Fruit fly (Drosophila melanogaster) whole organism, embryonic: ENCODE results near the gene Tbcd.

Experiments used
- Abd-B ChIP-seq: fragments of 200-800 bp; sonication (Bioruptor generic); optimal IDR thresholded peaks from 2 replicates; lab custom pipeline; 2018; ENCODE audit warnings: missing biosample characterization, mild to moderate bottlenecking, missing genetic modification characterization, moderate library complexity
- Aef1 ChIP-seq: fragments of 200-800 bp; sonication (Bioruptor generic); IDR thresholded peaks from 3 replicates; pipeline ENCODE4 v1.3.6; 2022; ENCODE audit warnings: missing biosample characterization, missing genetic modification characterization
- Atf3 ChIP-seq: fragments of 200-800 bp; sonication (Bioruptor generic); optimal IDR thresholded peaks from 3 replicates; lab custom pipeline; 2016; ENCODE audit warnings: missing biosample characterization, missing genetic modification characterization
- Bteb2 ChIP-seq: fragments of 200-800 bp; sonication (Bioruptor generic); optimal IDR thresholded peaks from 2 replicates; lab custom pipeline; 2016; ENCODE audit warnings: missing biosample characterization, missing genetic modification characterization
- CG10147 ChIP-seq: fragments of 200-800 bp; sonication (Bioruptor generic); optimal IDR thresholded peaks from 2 replicates; lab custom pipeline; 2019; ENCODE audit warnings: missing biosample characterization, mild to moderate bottlenecking, missing genetic modification characterization, moderate library complexity
- CG10431 ChIP-seq: fragments of 200-800 bp; sonication (Bioruptor generic); optimal IDR thresholded peaks from 3 replicates; lab custom pipeline; 2018; ENCODE audit warnings: missing biosample characterization, mild to moderate bottlenecking, missing genetic modification characterization
- CG12236 ChIP-seq: fragments of 200-800 bp; sonication (Bioruptor generic); optimal IDR thresholded peaks from 2 replicates; lab custom pipeline; 2016; ENCODE audit warnings: missing biosample characterization, missing genetic modification characterization
- CG12744 ChIP-seq: fragments of 200-800 bp; sonication (Bioruptor generic); optimal IDR thresholded peaks from 2 replicates; lab custom pipeline; 2016; ENCODE audit warnings: missing biosample characterization, missing genetic modification characterization
- CG14965 ChIP-seq: fragments of 200-800 bp; sonication (Bioruptor generic); optimal IDR thresholded peaks from 2 replicates; lab custom pipeline; 2016; ENCODE audit warnings: missing biosample characterization, missing genetic modification characterization, borderline replicate concordance
- CG1603 ChIP-seq: fragments of 200-800 bp; sonication (Bioruptor generic); optimal IDR thresholded peaks from 2 replicates; lab custom pipeline; 2019; ENCODE audit warnings: missing biosample characterization, mild to moderate bottlenecking, missing genetic modification characterization, moderate library complexity
- CG17568 ChIP-seq: fragments of 200-800 bp; sonication (Bioruptor generic); optimal IDR thresholded peaks from 2 replicates; lab custom pipeline; 2018; ENCODE audit warnings: missing biosample characterization, mild to moderate bottlenecking, missing genetic modification characterization, moderate library complexity
- CG18011 ChIP-seq: fragments of 200-800 bp; sonication (Bioruptor generic); optimal IDR thresholded peaks from 2 replicates; lab custom pipeline; 2017; ENCODE audit warnings: missing biosample characterization, missing genetic modification characterization, mild to moderate bottlenecking, moderate library complexity, missing genotype
- CG2678 ChIP-seq: fragments of 200-800 bp; sonication (Bioruptor generic); optimal IDR thresholded peaks from 3 replicates; lab custom pipeline; 2019; ENCODE audit warnings: missing biosample characterization, mild to moderate bottlenecking, missing genetic modification characterization, moderate library complexity
- CG3726 ChIP-seq: fragments of 200-800 bp; sonication (Bioruptor generic); IDR thresholded peaks from 3 replicates; pipeline ENCODE4, ENCODE4 v1.3.6; 2022; ENCODE audit warnings: missing biosample characterization, missing genetic modification characterization
- CG4360 ChIP-seq: fragments of 200-800 bp; sonication (Bioruptor generic); IDR thresholded peaks from 2 replicates; pipeline ENCODE4 v1.3.6; 2022; ENCODE audit warnings: missing biosample characterization, missing genetic modification characterization
- CG6813 ChIP-seq: fragments of 200-800 bp; sonication (Bioruptor generic); optimal IDR thresholded peaks from 2 replicates; lab custom pipeline; 2017; ENCODE audit warnings: missing biosample characterization, missing genetic modification characterization, mild to moderate bottlenecking, moderate library complexity, missing genetic modification reagents
- CG6854 ChIP-seq: fragments of 200-800 bp; sonication (Bioruptor generic); optimal IDR thresholded peaks from 3 replicates; lab custom pipeline; 2017; ENCODE audit warnings: missing biosample characterization, mild to moderate bottlenecking, missing genetic modification characterization
- CG7839 ChIP-seq: fragments of 200-800 bp; sonication (Bioruptor generic); optimal IDR thresholded peaks from 3 replicates; lab custom pipeline; 2018; ENCODE audit warnings: missing biosample characterization, mild to moderate bottlenecking, missing genetic modification characterization, moderate library complexity
- CG9609 ChIP-seq: fragments of 200-800 bp; sonication (Bioruptor generic); optimal IDR thresholded peaks from 3 replicates; lab custom pipeline; 2016; ENCODE audit warnings: missing biosample characterization, missing genetic modification characterization
- CTCF ChIP-seq: fragments of 200-800 bp; sonication (Bioruptor generic); optimal IDR thresholded peaks from 2 replicates; lab custom pipeline; 2017; ENCODE audit warnings: missing biosample characterization, mild to moderate bottlenecking, missing genetic modification characterization, moderate library complexity
- Camta ChIP-seq: fragments of 200-800 bp; sonication (Bioruptor generic); optimal IDR thresholded peaks from 2 replicates; lab custom pipeline; 2016; ENCODE audit warnings: missing biosample characterization, missing genetic modification characterization
- E2f1 ChIP-seq: fragments of 200-800 bp; sonication (Bioruptor generic); IDR thresholded peaks from 2 replicates; pipeline ENCODE4 v1.3.6; 2022; ENCODE audit warnings: missing biosample characterization, missing genetic modification characterization
- Hey ChIP-seq: fragments of 200-800 bp; sonication (Bioruptor generic); optimal IDR thresholded peaks from 3 replicates; lab custom pipeline; 2018; ENCODE audit warnings: missing biosample characterization, mild to moderate bottlenecking, missing genetic modification characterization
- NC2α ChIP-seq: fragments of 200-800 bp; sonication (Bioruptor generic); optimal IDR thresholded peaks from 2 replicates; lab custom pipeline; 2016; ENCODE audit warnings: missing biosample characterization, missing genetic modification characterization
- Nf-YA ChIP-seq: fragments of 200-800 bp; sonication (Bioruptor generic); IDR thresholded peaks from 2 replicates; pipeline ENCODE4 v1.3.6; 2022; ENCODE audit warnings: missing biosample characterization, missing genetic modification characterization
- NfI ChIP-seq: fragments of 200-800 bp; sonication (Bioruptor generic); optimal IDR thresholded peaks from 3 replicates; lab custom pipeline; 2018; ENCODE audit warnings: missing biosample characterization, mild to moderate bottlenecking, missing genetic modification characterization, moderate library complexity
- Stat92E ChIP-seq, 3 experiments: fragments of >200 bp in 2 of 3; fragments of 200-800 bp in 1 of 3; sonication (Bioruptor generic) in 1 of 3; optimal IDR thresholded peaks; 2 replicates each; lab custom pipeline; 2017 to 2019; ENCODE audit warnings: missing biosample characterization in 3 of 3, missing genetic modification characterization in 3 of 3, mild to moderate bottlenecking in 1 of 3, moderate library complexity in 1 of 3
- Tbp ChIP-seq: fragments of >200 bp; optimal IDR thresholded peaks from 2 replicates; lab custom pipeline; 2018; ENCODE audit warnings: missing biosample characterization, missing genetic modification characterization
- Xrp1 ChIP-seq: fragments of 200-800 bp; sonication (Bioruptor generic); IDR thresholded peaks from 2 replicates; pipeline ENCODE4 v1.3.6; 2022; ENCODE audit warnings: missing biosample characterization, missing genetic modification characterization
- ac ChIP-seq: fragments of 200-800 bp; sonication (Bioruptor generic); optimal IDR thresholded peaks from 3 replicates; lab custom pipeline; 2017; ENCODE audit warnings: missing biosample characterization, mild to moderate bottlenecking, missing genetic modification characterization
- ara ChIP-seq: fragments of 200-800 bp; sonication (Bioruptor generic); IDR thresholded peaks from 2 replicates; pipeline ENCODE4 v1.3.6; 2022; ENCODE audit warnings: missing biosample characterization, missing genetic modification characterization
- az2 ChIP-seq: fragments of 200-800 bp; sonication (Bioruptor generic); optimal IDR thresholded peaks from 3 replicates; lab custom pipeline; 2016; ENCODE audit warnings: missing biosample characterization, missing genetic modification characterization
- btn ChIP-seq: fragments of 200-800 bp; sonication (Bioruptor generic); optimal IDR thresholded peaks from 2 replicates; lab custom pipeline; 2016; ENCODE audit warnings: missing biosample characterization, missing genetic modification characterization
- cg ChIP-seq: fragments of 200-800 bp; sonication (Bioruptor generic); optimal IDR thresholded peaks from 3 replicates; lab custom pipeline; 2019; ENCODE audit warnings: missing biosample characterization, mild to moderate bottlenecking, missing genetic modification characterization, moderate library complexity
- ci ChIP-seq: fragments of 200-800 bp; sonication (Bioruptor generic); IDR thresholded peaks from 3 replicates; pipeline ENCODE4 v1.3.6; 2022; ENCODE audit warnings: missing biosample characterization, missing genetic modification characterization
- crol ChIP-seq: fragments of 200-800 bp; sonication (Bioruptor generic); IDR thresholded peaks from 2 replicates; pipeline ENCODE4 v1.3.6; 2022; ENCODE audit warnings: missing biosample characterization, missing genetic modification characterization
- fd96Cb ChIP-seq: fragments of 200-800 bp; sonication (Bioruptor generic); optimal IDR thresholded peaks from 2 replicates; lab custom pipeline; 2018; ENCODE audit warnings: missing biosample characterization, mild to moderate bottlenecking, missing genetic modification characterization, moderate library complexity
- ftz-f1 ChIP-seq: fragments of 200-800 bp; sonication (Bioruptor generic); optimal IDR thresholded peaks from 2 replicates; lab custom pipeline; 2016; ENCODE audit warnings: missing biosample characterization, missing genetic modification characterization
- gcm2 ChIP-seq: fragments of 200-800 bp; sonication (Bioruptor generic); optimal IDR thresholded peaks from 2 replicates; lab custom pipeline; 2016; ENCODE audit warnings: missing biosample characterization, missing genetic modification characterization
- grau ChIP-seq: fragments of 200-800 bp; optimal IDR thresholded peaks from 3 replicates; lab custom pipeline; 2019; ENCODE audit warnings: missing biosample characterization, mild to moderate bottlenecking, missing genetic modification characterization, moderate library complexity
- lmd ChIP-seq: fragments of 200-800 bp; sonication (Bioruptor generic); IDR thresholded peaks from 2 replicates; pipeline ENCODE4 v1.3.6; 2022; ENCODE audit warnings: missing biosample characterization, missing genetic modification characterization
- nmo ChIP-seq: fragments of 200-800 bp; sonication (Bioruptor generic); optimal IDR thresholded peaks from 2 replicates; lab custom pipeline; 2018; ENCODE audit warnings: missing biosample characterization, mild to moderate bottlenecking, missing genetic modification characterization, moderate library complexity
- pan ChIP-seq, 4 experiments: fragments of >200 bp in 3 of 4; fragments of 200-800 bp in 1 of 4; sonication (Bioruptor generic) in 1 of 4; optimal IDR thresholded peaks in 3 of 4; IDR thresholded peaks in 1 of 4; 2 replicates each; pipeline versions ENCODE4 v1.3.6 to Lab custom; 2017 to 2022; ENCODE audit warnings: missing biosample characterization in 2 of 4, missing genetic modification characterization in 2 of 4, mixed read lengths in 1 of 4
- peb ChIP-seq: fragments of 200-800 bp; sonication (Bioruptor generic); IDR thresholded peaks from 2 replicates; pipeline ENCODE4 v1.3.6; 2022; ENCODE audit warnings: missing biosample characterization, missing genetic modification characterization
- pum ChIP-seq: fragments of 200-800 bp; sonication (Bioruptor generic); optimal IDR thresholded peaks from 2 replicates; lab custom pipeline; 2016; ENCODE audit warnings: missing biosample characterization, missing genetic modification characterization
- repo ChIP-seq: fragments of 200-800 bp; sonication (Bioruptor generic); optimal IDR thresholded peaks from 2 replicates; lab custom pipeline; 2016; ENCODE audit warnings: missing biosample characterization, missing genetic modification characterization
- so ChIP-seq: fragments of 200-800 bp; sonication (Bioruptor generic); IDR thresholded peaks from 3 replicates; pipeline ENCODE4 v1.3.6; 2022; ENCODE audit warnings: missing biosample characterization, missing genetic modification characterization
- tio ChIP-seq: fragments of 200-800 bp; sonication (Bioruptor generic); optimal IDR thresholded peaks from 2 replicates; lab custom pipeline; 2017; ENCODE audit warnings: missing biosample characterization, missing genetic modification characterization, inconsistent platforms
- tll ChIP-seq, 2 experiments: fragments of 200-800 bp in 1 of 2; fragments of >200 bp in 1 of 2; sonication (Bioruptor generic) in 1 of 2; optimal IDR thresholded peaks; 2 replicates each; lab custom pipeline; 2017 to 2019; ENCODE audit warnings: missing biosample characterization in 2 of 2, missing genetic modification characterization in 2 of 2, mild to moderate bottlenecking in 1 of 2, moderate library complexity in 1 of 2
- vvl ChIP-seq: fragments of 200-800 bp; sonication (Bioruptor generic); IDR thresholded peaks from 2 replicates; pipeline ENCODE4 v1.3.6; 2022; ENCODE audit warnings: missing biosample characterization, missing genetic modification characterization
- zfh1 ChIP-seq: fragments of 200-800 bp; sonication (Bioruptor generic); IDR thresholded peaks from 3 replicates; pipeline ENCODE4 v1.3.6; 2022; ENCODE audit warnings: missing biosample characterization, missing genetic modification characterization

Gene Tbcd

DNA sequence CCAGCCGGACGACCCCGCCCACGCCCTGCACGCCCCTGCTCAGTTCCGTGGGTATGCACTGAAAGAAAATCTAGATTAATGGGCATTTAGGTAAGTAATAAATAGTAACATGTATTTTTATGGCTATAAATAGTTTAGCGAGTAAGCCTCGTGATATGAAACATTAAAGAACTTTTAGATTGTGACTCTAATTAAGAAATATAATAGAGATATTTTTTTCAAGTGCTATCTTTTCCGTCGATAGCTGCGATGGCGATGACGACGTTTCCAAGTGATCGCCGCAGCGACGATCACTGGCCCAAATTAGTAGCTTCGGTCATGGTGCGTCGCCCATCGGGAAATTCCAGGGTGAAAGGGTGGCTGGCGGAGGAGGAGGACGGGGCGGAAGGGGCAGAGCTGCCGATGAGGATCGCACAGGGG lies 32.8 kb downstream of the Tbcd start (continued):
- TF ChIP-seq ftz-f1 (GFP tag; lab: Kevin White, UChicago) (peak; percentile 10), CG6813 (GFP tag; lab: Kevin White, UChicago) (peak; percentile 87), Xrp1 (GFP tag; lab: Robert Waterston, UW) (peak; percentile 94), Camta (GFP tag; lab: Kevin White, UChicago) (peak; percentile 81), pum (GFP tag; lab: Kevin White, UChicago) (peak; percentile 74), Tbp (GFP tag; lab: Kevin White, UChicago) (no peak), cg (GFP tag; lab: Kevin White, UChicago) (no peak), tll (GFP tag; optimal IDR thresholded peaks at IDR 0.05; lab: Kevin White, UChicago) (peak in 1 of 2 experiments; percentile 31), CG10431 (GFP tag; lab: Kevin White, UChicago) (peak; percentile 69), CG4360 (GFP tag; lab: Robert Waterston, UW) (peak; percentile 59), Atf3 (peak; percentile 64), CG1603 (tag; lab: Kevin White, UChicago) (peak; percentile 91), peb (GFP tag; lab: Robert Waterston, UW) (peak; percentile 83), Stat92E (GFP tag; optimal IDR thresholded peaks at IDR 0.05; lab: Kevin White, UChicago) (peak in 1 of 3 experiments; percentile 87), Bteb2 (GFP tag; lab: Kevin White, UChicago) (peak; percentile 58), repo (GFP tag; lab: Kevin White, UChicago) (peak; percentile 75), tio (peak; percentile 63), CG6854 (GFP tag; lab: Kevin White, UChicago) (peak; percentile 79), vvl (GFP tag; lab: Robert Waterston, UW) (peak; percentile 96), ac (GFP tag; lab: Kevin White, UChicago) (peak; percentile 78), CG17568 (GFP tag; lab: Kevin White, UChicago) (peak; percentile 81), Nf-YA (GFP tag; lab: Robert Waterston, UW) (peak; percentile 81), so (peak; percentile 90), pan (optimal IDR thresholded peaks at IDR 0.05; lab: Kevin White, UChicago) (no peak), pan (GFP tag; optimal IDR thresholded peaks at IDR 0.05 in 1 of 2, IDR thresholded peaks at IDR 0.05 in 1 of 2) (peak in 1 of 2 experiments; percentile 91), Hey (tag; lab: Kevin White, UChicago) (no peak), CG3726 (peak; percentile 77; the same call in 2 of the 3 replicates), CG2678 (tag; lab: Kevin White, UChicago) (peak; percentile 93), grau (peak; percentile 90), btn (GFP tag; lab: Kevin White, UChicago) (peak; percentile 75), crol (GFP tag; lab: Robert Waterston, UW) (peak; percentile 68), CG10147 (GFP tag; lab: Kevin White, UChicago) (peak; percentile 72), zfh1 (GFP tag; lab: Robert Waterston, UW) (peak; percentile 93), lmd (GFP tag; lab: Robert Waterston, UW) (peak; percentile 91), Abd-B (GFP tag; lab: Kevin White, UChicago) (peak; percentile 85), NfI (GFP tag; lab: Kevin White, UChicago) (peak; percentile 79), CG12744 (GFP tag; lab: Kevin White, UChicago) (peak; percentile 73), CG18011 (peak; percentile 64), ara (GFP tag; lab: Robert Waterston, UW) (peak; percentile 94), CTCF (peak; percentile 59), CG14965 (GFP tag; lab: Kevin White, UChicago) (peak; percentile 21), nmo (GFP tag; lab: Kevin White, UChicago) (peak; percentile 94), CG12236 (GFP tag; lab: Kevin White, UChicago) (peak; percentile 44), E2f1 (peak; percentile 82), Aef1 (peak; percentile 80), fd96Cb (tag; lab: Kevin White, UChicago) (peak; percentile 94), ci (peak; percentile 97), NC2α (peak; percentile 50), CG7839 (peak; percentile 93), gcm2 (GFP tag; lab: Kevin White, UChicago) (peak; percentile 44), CG9609 (peak; percentile 78), az2 (GFP tag; lab: Kevin White, UChicago) (peak; percentile 90)
